Worm (Caenorhabditis elegans): Measurements from ENCODE around the gene fbxb-62.

ce11 chrV:19301934-19302333, at the start of gene fbxb-62:
- TF ChIP-seq B0019.2 (GFP tag; conservative IDR thresholded peaks at IDR 0.05) (no peak), nfyb-1 (GFP tag; IDR thresholded peaks at IDR 0.05) (no peak), F55B11.4 (tag; optimal IDR thresholded peaks at IDR 0.05; ENCODE audit: borderline replicate concordance, insufficient read depth) (no peak), ztf-26 (tag; optimal IDR thresholded peaks at IDR 0.05) (no peak), ceh-27 (GFP tag; optimal IDR thresholded peaks at IDR 0.05) (no peak), attf-5 (GFP tag; optimal IDR thresholded peaks at IDR 0.05) (no peak), F49E8.2 (tag; optimal IDR thresholded peaks at IDR 0.05; ENCODE audit: insufficient read depth) (no peak), pha-4 (tag; optimal IDR thresholded peaks at IDR 0.05) (no peak), die-1 (tag; optimal IDR thresholded peaks at IDR 0.05) (no peak)

Data from whole organism, young adult.